Worm (Caenorhabditis elegans) whole organism, L4 larva: ENCODE results near the gene srlf-22.
A peak's percentile ranks its signal among the peaks of the same experiment; 100 is the strongest.

Experiments
- F37D6.2 ChIP-seq: sonication (generic microtip); optimal IDR thresholded peaks from 2 replicates; lab custom pipeline; 2016; ENCODE audit warnings: mild to moderate bottlenecking, missing genetic modification characterization, missing compliant biosample characterization
- ama-1 ChIP-seq: fragments of 150-350 bp; optimal IDR thresholded peaks from 2 replicates; lab custom pipeline; 2014; ENCODE audit warnings: inconsistent platforms, mixed read lengths
- arid-1 ChIP-seq: fragments of 200-800 bp; sonication (Bioruptor generic); conservative IDR thresholded peaks from 2 replicates; pipeline ENCODE4 v1.3.6; 2022; ENCODE audit warnings: missing genetic modification reagents, missing genetic modification characterization, missing compliant biosample characterization
- daf-16 ChIP-seq, 3 experiments: sonication (generic microtip); optimal IDR thresholded peaks; 2 replicates each; lab custom pipeline; 2016 to 2017; ENCODE audit warnings: missing genetic modification characterization in 3 of 3, missing genetic modification reagents in 3 of 3, mild to moderate bottlenecking in 2 of 3, missing compliant biosample characterization in 2 of 3, missing biosample characterization in 1 of 3, moderate library complexity in 1 of 3
- nhr-11 ChIP-seq: fragments of 150-350 bp; optimal IDR thresholded peaks from 2 replicates; lab custom pipeline; 2014; ENCODE audit warnings: missing biosample characterization, missing genetic modification characterization
- nhr-237 ChIP-seq: sonication (generic microtip); optimal IDR thresholded peaks from 2 replicates; lab custom pipeline; 2017; ENCODE audit warnings: missing biosample characterization, missing genetic modification characterization
- nhr-28 ChIP-seq: fragments of 150-350 bp; optimal IDR thresholded peaks from 2 replicates; lab custom pipeline; 2014; ENCODE audit warnings: missing biosample characterization, missing genetic modification characterization
- pha-4 ChIP-seq, 2 experiments: fragments of 150-350 bp in 1 of 2; fragments of 200-800 bp in 1 of 2; sonication (Bioruptor generic) in 1 of 2; IDR thresholded peaks in 1 of 2; optimal IDR thresholded peaks in 1 of 2; 2 replicates each; pipeline versions ENCODE4 v1.3.6 to Lab custom; 2014 to 2022; ENCODE audit warnings: missing genetic modification characterization in 2 of 2, missing genetic modification reagents in 2 of 2, missing biosample characterization in 1 of 2, missing compliant biosample characterization in 1 of 2
- snpc-4 ChIP-seq: fragments of 150-350 bp; optimal IDR thresholded peaks from 2 replicates; lab custom pipeline; 2014; ENCODE audit warnings: missing biosample characterization, missing genetic modification characterization
- unc-62 ChIP-seq, 3 experiments: fragments of 150-350 bp in 1 of 3; sonication (generic microtip); optimal IDR thresholded peaks in 2 of 3; peaks in 1 of 3; 1 replicate in 1 of 3; 2 replicates in 2 of 3; lab custom pipeline; 2014 to 2017; ENCODE audit warnings: missing biosample characterization in 3 of 3, missing genetic modification characterization in 3 of 3, missing genetic modification reagents in 3 of 3, missing genotype in 1 of 3
- zag-1 ChIP-seq: fragments of 150-350 bp; optimal IDR thresholded peaks from 2 replicates; lab custom pipeline; 2014; ENCODE audit warnings: missing biosample characterization, missing genetic modification characterization

ce11 chrV:910588-910987, 19.7 kb downstream of the srlf-22 start:
- TF ChIP-seq unc-62 (GFP tag; optimal IDR thresholded peaks at IDR 0.05 in 1 of 2; lab: Kevin White, UChicago) (no peak), unc-62 (tag; optimal IDR thresholded peaks at IDR 0.05; lab: Kevin White, UChicago) (no peak), pha-4 (GFP tag; IDR thresholded peaks at IDR 0.05; lab: Robert Waterston, UW) (no peak), pha-4 (tag; optimal IDR thresholded peaks at IDR 0.05; lab: Kevin White, UChicago) (no peak), nhr-237 (tag; lab: Kevin White, UChicago) (no peak), F37D6.2 (tag; lab: Kevin White, UChicago) (no peak), daf-16 (GFP tag; optimal IDR thresholded peaks at IDR 0.05; lab: Kevin White, UChicago) (no peak), daf-16 (tag; optimal IDR thresholded peaks at IDR 0.05; lab: Kevin White, UChicago) (peak; percentile 58), ama-1 (lab: Kevin White, UChicago) (no peak), nhr-11 (tag; lab: Kevin White, UChicago) (peak; percentile 28), snpc-4 (no peak), zag-1 (tag; lab: Kevin White, UChicago) (no peak), arid-1 (GFP tag; lab: Robert Waterston, UW) (no peak), nhr-28 (tag; lab: Kevin White, UChicago) (peak; percentile 99)
